Fruit fly (Drosophila melanogaster) whole organism, embryonic: ENCODE measurements around the gene Cep164.

Source experiments
- Atf-2 ChIP-seq: fragments of 200-800 bp; sonication (Bioruptor generic); optimal IDR thresholded peaks from 2 replicates; lab custom pipeline; 2016; ENCODE audit warnings: missing biosample characterization, missing genetic modification characterization
- Bteb2 ChIP-seq: fragments of 200-800 bp; sonication (Bioruptor generic); optimal IDR thresholded peaks from 2 replicates; lab custom pipeline; 2016; ENCODE audit warnings: missing biosample characterization, missing genetic modification characterization
- CG10267 ChIP-seq: fragments of 200-800 bp; sonication (Bioruptor generic); optimal IDR thresholded peaks from 2 replicates; lab custom pipeline; 2018; ENCODE audit warnings: missing biosample characterization, mild to moderate bottlenecking, missing genetic modification characterization, moderate library complexity
- CG11398 ChIP-seq: fragments of 200-800 bp; sonication (Bioruptor generic); optimal IDR thresholded peaks from 2 replicates; lab custom pipeline; 2016; ENCODE audit warnings: missing biosample characterization, missing genetic modification characterization
- CG11695 ChIP-seq: fragments of 200-800 bp; sonication (Bioruptor generic); IDR thresholded peaks from 3 replicates; pipeline ENCODE4 v1.3.6; 2022; ENCODE audit warnings: missing biosample characterization, missing genetic modification characterization
- CG11723 ChIP-seq: fragments of 200-800 bp; sonication (Bioruptor generic); optimal IDR thresholded peaks from 2 replicates; lab custom pipeline; 2017; ENCODE audit warnings: missing biosample characterization, mild to moderate bottlenecking, missing genetic modification characterization
- CG12391 ChIP-seq: fragments of 200-800 bp; sonication (Bioruptor generic); optimal IDR thresholded peaks from 3 replicates; lab custom pipeline; 2018; ENCODE audit warnings: missing biosample characterization, mild to moderate bottlenecking, missing genetic modification characterization, moderate library complexity
- CG13894 ChIP-seq: fragments of 200-800 bp; sonication (Bioruptor generic); optimal IDR thresholded peaks from 3 replicates; lab custom pipeline; 2018; ENCODE audit warnings: missing biosample characterization, mild to moderate bottlenecking, missing genetic modification characterization, moderate library complexity
- CG16863 ChIP-seq: fragments of 200-800 bp; sonication (Bioruptor generic); optimal IDR thresholded peaks from 3 replicates; lab custom pipeline; 2016; ENCODE audit warnings: missing biosample characterization, missing genetic modification characterization
- CG17612 ChIP-seq: fragments of 200-800 bp; sonication (Bioruptor generic); IDR thresholded peaks from 2 replicates; pipeline ENCODE4 v1.3.6; 2022; ENCODE audit warnings: missing biosample characterization, missing genetic modification characterization
- CG17802 ChIP-seq: fragments of 200-800 bp; sonication (Bioruptor generic); optimal IDR thresholded peaks from 2 replicates; lab custom pipeline; 2018; ENCODE audit warnings: missing biosample characterization, mild to moderate bottlenecking, missing genetic modification characterization, moderate library complexity
- CG32532 ChIP-seq: fragments of 200-800 bp; sonication (Bioruptor generic); IDR thresholded peaks from 2 replicates; pipeline ENCODE4 v1.3.6; 2022; ENCODE audit warnings: missing biosample characterization, missing genetic modification characterization
- CG3726 ChIP-seq: fragments of 200-800 bp; sonication (Bioruptor generic); IDR thresholded peaks from 3 replicates; pipeline ENCODE4, ENCODE4 v1.3.6; 2022; ENCODE audit warnings: missing biosample characterization, missing genetic modification characterization
- CG4360 ChIP-seq: fragments of 200-800 bp; sonication (Bioruptor generic); IDR thresholded peaks from 2 replicates; pipeline ENCODE4 v1.3.6; 2022; ENCODE audit warnings: missing biosample characterization, missing genetic modification characterization
- CG7839 ChIP-seq: fragments of 200-800 bp; sonication (Bioruptor generic); optimal IDR thresholded peaks from 3 replicates; lab custom pipeline; 2018; ENCODE audit warnings: missing biosample characterization, mild to moderate bottlenecking, missing genetic modification characterization, moderate library complexity
- CG8765 ChIP-seq: fragments of 200-800 bp; sonication (Bioruptor generic); IDR thresholded peaks from 2 replicates; pipeline ENCODE4 v1.3.6; 2022; ENCODE audit warnings: missing biosample characterization, missing genetic modification characterization
- D19A ChIP-seq: fragments of 200-800 bp; optimal IDR thresholded peaks from 3 replicates; lab custom pipeline; 2019; ENCODE audit warnings: missing biosample characterization, mild to moderate bottlenecking, missing genetic modification characterization, moderate library complexity
- Doc3 ChIP-seq: fragments of 200-800 bp; sonication (Bioruptor generic); IDR thresholded peaks from 3 replicates; pipeline ENCODE4 v1.3.6; 2022; ENCODE audit warnings: missing biosample characterization, missing genetic modification characterization; ENCODE audit not compliant: partially characterized antibody
- Eip74EF ChIP-seq, 2 experiments: fragments of 200-800 bp in 1 of 2; fragments of >200 bp in 1 of 2; sonication (Bioruptor generic) in 1 of 2; optimal IDR thresholded peaks; 2 replicates each; lab custom pipeline; 2017 to 2019; ENCODE audit warnings: missing biosample characterization in 2 of 2, missing genetic modification characterization in 2 of 2, mild to moderate bottlenecking in 1 of 2, moderate library complexity in 1 of 2
- Elba2 ChIP-seq: fragments of 200-800 bp; sonication (Bioruptor generic); optimal IDR thresholded peaks from 3 replicates; lab custom pipeline; 2016; ENCODE audit warnings: missing biosample characterization, missing genetic modification characterization
- Ets65A ChIP-seq: fragments of 200-800 bp; sonication (Bioruptor generic); peaks from one replicate; lab custom pipeline; 2016; ENCODE audit warnings: missing biosample characterization, missing genetic modification characterization
- Jarid2 ChIP-seq: fragments of 200-800 bp; sonication (Bioruptor generic); optimal IDR thresholded peaks from 3 replicates; lab custom pipeline; 2017; ENCODE audit warnings: mild to moderate bottlenecking, missing biosample characterization, missing genetic modification reagents, missing genetic modification characterization
- Kr ChIP-seq: fragments of 200-800 bp; sonication (Bioruptor generic); optimal IDR thresholded peaks from 2 replicates; lab custom pipeline; 2017; ENCODE audit warnings: missing biosample characterization, mild to moderate bottlenecking, missing genetic modification characterization
- Lhr ChIP-seq: fragments of 200-800 bp; sonication (Bioruptor generic); optimal IDR thresholded peaks from 3 replicates; lab custom pipeline; 2017; ENCODE audit warnings: mild to moderate bottlenecking, missing biosample characterization, missing genetic modification reagents, missing genetic modification characterization
- MBD-R2 ChIP-seq: fragments of 200-800 bp; sonication (Bioruptor generic); IDR thresholded peaks from 2 replicates; pipeline ENCODE4 v1.3.6; 2022; ENCODE audit warnings: missing biosample characterization, missing genetic modification characterization
- Mes4 ChIP-seq: fragments of 200-800 bp; sonication (Bioruptor generic); optimal IDR thresholded peaks from 2 replicates; lab custom pipeline; 2016; ENCODE audit warnings: missing biosample characterization, missing genetic modification characterization
- TFAM ChIP-seq: fragments of 200-800 bp; sonication (Bioruptor generic); optimal IDR thresholded peaks from 2 replicates; lab custom pipeline; 2017; ENCODE audit warnings: missing biosample characterization, missing genetic modification characterization, inconsistent platforms
- abd-A ChIP-seq: fragments of 200-800 bp; sonication (Bioruptor generic); optimal IDR thresholded peaks from 3 replicates; lab custom pipeline; 2019; ENCODE audit warnings: missing biosample characterization, mild to moderate bottlenecking, missing genetic modification characterization, moderate library complexity
- aop ChIP-seq: fragments of 200-800 bp; sonication (Bioruptor generic); IDR thresholded peaks from 2 replicates; pipeline ENCODE4 v1.3.6; 2022; ENCODE audit warnings: missing biosample characterization, missing genetic modification characterization
- ash1 ChIP-seq: fragments of 200-800 bp; sonication (Bioruptor generic); optimal IDR thresholded peaks from 2 replicates; lab custom pipeline; 2018; ENCODE audit warnings: missing biosample characterization, mild to moderate bottlenecking, missing genetic modification characterization
- chinmo ChIP-seq: fragments of 200-800 bp; sonication (Bioruptor generic); IDR thresholded peaks from 4 replicates; pipeline ENCODE4 v1.3.6; 2022; ENCODE audit warnings: missing biosample characterization, missing genetic modification characterization; ENCODE audit not compliant: partially characterized antibody
- corto ChIP-seq: fragments of 200-800 bp; sonication (Bioruptor generic); optimal IDR thresholded peaks from 2 replicates; lab custom pipeline; 2016; ENCODE audit warnings: missing biosample characterization, mild to moderate bottlenecking, missing genetic modification characterization, moderate library complexity
- cwo ChIP-seq: fragments of 200-800 bp; sonication (Bioruptor generic); optimal IDR thresholded peaks from 3 replicates; lab custom pipeline; 2017; ENCODE audit warnings: missing biosample characterization, missing genetic modification characterization, mild to moderate bottlenecking, moderate library complexity, missing genetic modification reagents
- dan ChIP-seq: fragments of 200-800 bp; sonication (Bioruptor generic); IDR thresholded peaks from 2 replicates; pipeline ENCODE4 v1.3.6; 2022; ENCODE audit warnings: missing biosample characterization, missing genetic modification characterization
- ewg ChIP-seq: fragments of 200-800 bp; sonication (Bioruptor generic); optimal IDR thresholded peaks from 3 replicates; lab custom pipeline; 2017; ENCODE audit warnings: mild to moderate bottlenecking, missing biosample characterization, missing genetic modification reagents, missing genetic modification characterization
- gro ChIP-seq: fragments of 200-800 bp; sonication (Bioruptor generic); optimal IDR thresholded peaks from 2 replicates; lab custom pipeline; 2016; ENCODE audit warnings: missing biosample characterization, missing genetic modification characterization
- inv ChIP-seq: fragments of 200-800 bp; sonication (Bioruptor generic); IDR thresholded peaks from 2 replicates; pipeline ENCODE4 v1.3.6; 2022; ENCODE audit warnings: missing biosample characterization, missing genetic modification characterization; ENCODE audit not compliant: partially characterized antibody
- jumu ChIP-seq: fragments of 200-800 bp; sonication (Bioruptor generic); optimal IDR thresholded peaks from 3 replicates; lab custom pipeline; 2016; ENCODE audit warnings: missing biosample characterization, missing genetic modification characterization
- pzg ChIP-seq: fragments of 200-800 bp; sonication (Bioruptor generic); optimal IDR thresholded peaks from 3 replicates; lab custom pipeline; 2018; ENCODE audit warnings: missing biosample characterization, mild to moderate bottlenecking, missing genetic modification characterization, moderate library complexity
- scrt ChIP-seq: fragments of 200-800 bp; sonication (Bioruptor generic); optimal IDR thresholded peaks from 2 replicates; lab custom pipeline; 2018; ENCODE audit warnings: missing biosample characterization, mild to moderate bottlenecking, missing genetic modification characterization, moderate library complexity
- sima ChIP-seq: fragments of 200-800 bp; sonication (Bioruptor generic); optimal IDR thresholded peaks from 2 replicates; lab custom pipeline; 2016; ENCODE audit warnings: missing biosample characterization, missing genetic modification characterization
- trh ChIP-seq: fragments of 200-800 bp; sonication (Bioruptor generic); optimal IDR thresholded peaks from 2 replicates; lab custom pipeline; 2016; ENCODE audit warnings: missing biosample characterization, missing genetic modification characterization
- vvl ChIP-seq: fragments of 200-800 bp; sonication (Bioruptor generic); IDR thresholded peaks from 2 replicates; pipeline ENCODE4 v1.3.6; 2022; ENCODE audit warnings: missing biosample characterization, missing genetic modification characterization
- wek ChIP-seq: fragments of 200-800 bp; sonication (Bioruptor generic); optimal IDR thresholded peaks from 3 replicates; lab custom pipeline; 2018; ENCODE audit warnings: missing biosample characterization, mild to moderate bottlenecking, missing genetic modification characterization, moderate library complexity
- zen ChIP-seq: fragments of 200-800 bp; sonication (Bioruptor generic); optimal IDR thresholded peaks from 3 replicates; lab custom pipeline; 2018; ENCODE audit warnings: missing biosample characterization, mild to moderate bottlenecking, missing genetic modification characterization, moderate library complexity
- zen2 ChIP-seq: fragments of 200-800 bp; sonication (Bioruptor generic); IDR thresholded peaks from 3 replicates; pipeline ENCODE4 v1.3.6; 2022; ENCODE audit warnings: missing biosample characterization, missing genetic modification characterization; ENCODE audit not compliant: partially characterized antibody

Gene Cep164

dm6 chrX:15983501-15983900 lies 757 bp upstream of the Cep164 start, which contains the start of gene Slc25A46a (continued):
- TF ChIP-seq CG10267 (peak; percentile 15), Jarid2 (GFP tag; lab: Kevin White, UChicago) (no peak), D19A (tag; lab: Kevin White, UChicago) (peak; percentile 21), CG11398 (no peak), zen (tag; lab: Kevin White, UChicago) (peak; percentile 30), jumu (GFP tag; lab: Kevin White, UChicago) (no peak), Lhr (GFP tag; lab: Kevin White, UChicago) (peak; percentile 11), CG17802 (tag; lab: Kevin White, UChicago) (peak; percentile 72), pzg (peak; percentile 47), MBD-R2 (GFP tag; lab: Robert Waterston, UW) (peak; percentile 45), vvl (GFP tag; lab: Robert Waterston, UW) (peak; percentile 13; the same call in 1 of the 2 replicates)

dm6 chrX:15976568-15976967 lies 6.2 kb downstream of the Cep164 start, which contains the start of gene CG42766:
TSS of gene CG42766 (plus strand) at chrX:15976868.
- TF ChIP-seq ash1 = no peak
- no peak for TF ChIP-seq Bteb2 (GFP tag; lab: Kevin White, UChicago)
- TF ChIP-seq CG11723 (GFP tag; lab: Kevin White, UChicago) = no peak
- TF ChIP-seq Atf-2 (GFP tag; lab: Kevin White, UChicago) = no peak
- no peak for TF ChIP-seq sima (GFP tag; lab: Kevin White, UChicago)
- no peak for TF ChIP-seq dan
- no peak for TF ChIP-seq CG3726
- no peak for TF ChIP-seq wek (GFP tag; lab: Kevin White, UChicago)
- TF ChIP-seq cwo (GFP tag; lab: Kevin White, UChicago) = no peak
- TF ChIP-seq gro (GFP tag; lab: Kevin White, UChicago) = no peak
- TF ChIP-seq CG12391 (tag; lab: Kevin White, UChicago) = no peak
- no peak for TF ChIP-seq aop (GFP tag; lab: Robert Waterston, UW)

DNA sequence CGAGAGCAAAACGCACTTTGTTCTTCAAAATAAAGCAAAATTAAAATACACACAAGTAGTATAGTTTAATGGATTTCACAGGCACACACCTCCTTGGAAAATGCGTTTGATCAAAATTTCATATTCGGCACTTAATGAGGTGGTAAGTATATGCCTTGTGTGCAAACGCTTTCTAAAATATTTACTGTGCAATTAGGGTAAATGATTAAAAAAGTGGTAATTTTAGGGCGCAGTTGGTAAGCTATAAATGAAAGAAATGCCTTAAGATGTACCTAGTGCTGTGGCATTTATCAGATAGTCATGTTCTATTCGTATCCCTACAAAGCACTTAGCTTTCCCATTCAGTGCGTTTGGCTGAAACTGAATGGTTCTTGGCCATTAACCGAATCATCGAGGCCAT lies 8.6 kb downstream of the Cep164 start, which contains the start of gene Or13a:
Gene Or13a, plus strand, starts transcription at position 301 of the 400 bp plus-strand sequence.
- no peak for TF ChIP-seq Eip74EF (GFP tag; optimal IDR thresholded peaks at IDR 0.05; lab: Kevin White, UChicago)
- TF ChIP-seq zen2 = no peak
- TF ChIP-seq Mes4 (GFP tag; lab: Kevin White, UChicago) = no peak
- TF ChIP-seq Kr (GFP tag; lab: Kevin White, UChicago) = no peak
- TF ChIP-seq CG7839 (tag; lab: Kevin White, UChicago) = no peak
- no peak for TF ChIP-seq trh (GFP tag; lab: Kevin White, UChicago)
- TF ChIP-seq ewg (GFP tag; lab: Kevin White, UChicago) = no peak
- TF ChIP-seq chinmo = no peak
- TF ChIP-seq, all 482 proteins: peak for 0

DNA sequence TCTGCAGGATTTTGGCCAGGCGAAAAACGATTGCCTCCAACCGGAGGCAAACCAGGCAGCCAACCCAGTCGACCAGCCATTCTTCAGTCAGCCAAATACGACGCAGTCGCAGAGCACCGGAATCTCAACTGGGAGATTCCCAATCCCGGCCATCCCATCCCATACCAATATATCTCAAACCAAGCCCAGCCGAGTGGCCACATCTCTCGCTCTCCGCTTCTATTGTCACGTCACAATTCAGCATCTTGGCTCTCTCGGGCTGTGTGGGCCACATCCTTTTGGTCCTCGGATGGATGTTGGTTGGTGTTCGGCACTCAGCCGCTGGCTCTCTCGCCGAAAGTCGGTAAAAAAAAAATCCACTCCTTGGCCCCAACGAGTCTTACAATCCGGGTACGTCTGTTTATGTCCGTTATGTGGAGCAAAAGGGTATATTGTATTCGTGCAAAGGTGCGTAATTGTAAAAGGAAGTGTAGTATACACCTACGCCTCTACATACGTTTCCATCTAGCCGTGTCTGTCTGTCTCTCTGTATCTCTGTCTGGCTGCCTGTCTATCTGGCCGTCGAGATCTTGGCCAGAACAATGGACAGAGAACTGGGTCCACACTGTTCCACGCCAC lies 9.5 kb downstream of the Cep164 start, which contains the start of gene mmd:
Gene mmd, minus strand, starts transcription at position 3 of the 618 bp plus-strand sequence.
- TF ChIP-seq CG16863 (GFP tag; lab: Kevin White, UChicago) = no peak
- 0 out of 2 replicates have a peak, but pooled peaks have one; percentile 20 for TF ChIP-seq CG32532 (GFP tag; lab: Robert Waterston, UW)
- no peak for TF ChIP-seq inv (GFP tag; lab: Robert Waterston, UW)
- TF ChIP-seq Elba2 (GFP tag; lab: Kevin White, UChicago) = no peak
- peak; percentile 54 for TF ChIP-seq abd-A (tag; lab: Kevin White, UChicago)
- no peak for TF ChIP-seq corto (GFP tag; lab: Kevin White, UChicago)
- no peak for TF ChIP-seq CG4360
- TF ChIP-seq Doc3 (GFP tag; lab: Robert Waterston, UW) = no peak
- no peak for TF ChIP-seq scrt
- no peak for TF ChIP-seq CG8765 (GFP tag; lab: Robert Waterston, UW)
- TF ChIP-seq ewg (GFP tag; lab: Kevin White, UChicago) = peak; percentile 56
- no peak for TF ChIP-seq TFAM
- TF ChIP-seq CG11695 (GFP tag; lab: Robert Waterston, UW) = no peak
- TF ChIP-seq Ets65A (GFP tag; lab: Kevin White, UChicago) = peak; percentile 68
- peak; percentile 95 for TF ChIP-seq CG13894 (tag; lab: Kevin White, UChicago)
- TF ChIP-seq CG17612 (GFP tag; lab: Robert Waterston, UW) = no peak
